Fruit fly (Drosophila melanogaster): Measurements from ENCODE around the gene lama.

lama gene

dm6 chr3L:5355823-5356049, at the start of gene lama:
Gene lama (minus strand): TSS chr3L:5355923.
- no peak for TF ChIP-seq ttk (optimal IDR thresholded peaks at IDR 0.05)
- TF ChIP-seq Sin3A (optimal IDR thresholded peaks at IDR 0.05), result no peak
- TF ChIP-seq psq (optimal IDR thresholded peaks at IDR 0.05), result no peak
- TF ChIP-seq h (optimal IDR thresholded peaks at IDR 0.05), result no peak
- TF ChIP-seq insv (optimal IDR thresholded peaks at IDR 0.05), result no peak
- TF ChIP-seq Myc (optimal IDR thresholded peaks at IDR 0.05), result no peak

- TF ChIP-seq Myc (optimal IDR thresholded peaks at IDR 0.05) (no peak), Sin3A (optimal IDR thresholded peaks at IDR 0.05) (no peak), psq (optimal IDR thresholded peaks at IDR 0.05) (no peak), ttk (optimal IDR thresholded peaks at IDR 0.05) (no peak), insv (optimal IDR thresholded peaks at IDR 0.05) (no peak), h (optimal IDR thresholded peaks at IDR 0.05) (no peak)
Observed at dm6 chr3L:5385762-5386161, 30.0 kb upstream of the lama start.

dm6 chr3L:5382721-5383120, 27.0 kb upstream of the lama start, which contains the start of gene Ir64a:
Gene Ir64a (minus strand): TSS chr3L:5382821.
- no peak for TF ChIP-seq h (optimal IDR thresholded peaks at IDR 0.05)
- no peak for TF ChIP-seq Myc (optimal IDR thresholded peaks at IDR 0.05)

- TF ChIP-seq Myc (optimal IDR thresholded peaks at IDR 0.05) (no peak), h (optimal IDR thresholded peaks at IDR 0.05) (no peak), Sin3A (optimal IDR thresholded peaks at IDR 0.05) (no peak), ttk (optimal IDR thresholded peaks at IDR 0.05) (no peak)
Observed at dm6 chr3L:5372052-5372451, 16.3 kb upstream of the lama start.

dm6 chr3L:5367744-5368507, 12.2 kb upstream of the lama start, which contains the start of gene Pfdn4:
Gene Pfdn4 (minus strand): TSS chr3L:5368008.
- TF ChIP-seq ttk (optimal IDR thresholded peaks at IDR 0.05), result no peak
- no peak for TF ChIP-seq insv (optimal IDR thresholded peaks at IDR 0.05)
- no peak for TF ChIP-seq Sin3A (optimal IDR thresholded peaks at IDR 0.05)

- no peak for TF ChIP-seq insv (optimal IDR thresholded peaks at IDR 0.05)
- no peak for TF ChIP-seq ttk (optimal IDR thresholded peaks at IDR 0.05)
- TF ChIP-seq Sin3A (optimal IDR thresholded peaks at IDR 0.05), result no peak
- no peak for TF ChIP-seq psq (optimal IDR thresholded peaks at IDR 0.05)
Observed at dm6 chr3L:5365880-5366507, 10.3 kb upstream of the lama start, which contains the start of the genes Uev1A and Membrin. Gene Uev1A (minus strand): TSS chr3L:5366225. Gene Membrin (plus strand): TSS chr3L:5366455.

dm6 chr3L:5365164-5365879, 9.6 kb upstream of the lama start:
- TF ChIP-seq Sin3A (optimal IDR thresholded peaks at IDR 0.05), result no peak
- TF ChIP-seq h (optimal IDR thresholded peaks at IDR 0.05), result no peak
- no peak for TF ChIP-seq ttk (optimal IDR thresholded peaks at IDR 0.05)

- no peak for TF ChIP-seq Sin3A (optimal IDR thresholded peaks at IDR 0.05)
- TF ChIP-seq h (optimal IDR thresholded peaks at IDR 0.05), result no peak
- no peak for TF ChIP-seq psq (optimal IDR thresholded peaks at IDR 0.05)
- no peak for TF ChIP-seq ttk (optimal IDR thresholded peaks at IDR 0.05)
- TF ChIP-seq Myc (optimal IDR thresholded peaks at IDR 0.05), result no peak
- no peak for TF ChIP-seq insv (optimal IDR thresholded peaks at IDR 0.05)
Observed at dm6 chr3L:5360039-5360988, 4.6 kb upstream of the lama start, which contains the start of gene Cyt-c1. Gene Cyt-c1 (plus strand): TSS chr3L:5360211.

dm6 chr3L:5359208-5360003, 3.7 kb upstream of the lama start, which contains the start of gene Klp64D:
Gene Klp64D (minus strand): TSS chr3L:5359392.
- TF ChIP-seq insv (optimal IDR thresholded peaks at IDR 0.05) (no peak), psq (optimal IDR thresholded peaks at IDR 0.05) (no peak), Sin3A (optimal IDR thresholded peaks at IDR 0.05) (no peak), ttk (optimal IDR thresholded peaks at IDR 0.05) (no peak), Myc (optimal IDR thresholded peaks at IDR 0.05) (no peak), h (optimal IDR thresholded peaks at IDR 0.05) (no peak)

dm6 chr3L:5356050-5356967, 586 bp upstream of the lama start:
- TF ChIP-seq insv (optimal IDR thresholded peaks at IDR 0.05), result no peak
- no peak for TF ChIP-seq h (optimal IDR thresholded peaks at IDR 0.05)
- TF ChIP-seq ttk (optimal IDR thresholded peaks at IDR 0.05), result no peak
- TF ChIP-seq Myc (optimal IDR thresholded peaks at IDR 0.05), result no peak
- no peak for TF ChIP-seq Sin3A (optimal IDR thresholded peaks at IDR 0.05)
- no peak for TF ChIP-seq psq (optimal IDR thresholded peaks at IDR 0.05)

All from Kc167 (cell line).